Fruit fly (Drosophila melanogaster): ENCODE data around the gene net.

The net gene

dm6 chr2L:71869-72751 lies 15.1 kb downstream of the net start:
- TF ChIP-seq CG14711 (tag; optimal IDR thresholded peaks at IDR 0.05) (no peak), CG1620 (GFP tag; optimal IDR thresholded peaks at IDR 0.05) (no peak), kay (GFP tag; ENCODE audit: borderline replicate concordance) (peak; percentile 90), cnc (optimal IDR thresholded peaks at IDR 0.05) (peak; percentile 65 to 67), CG12768 (GFP tag; optimal IDR thresholded peaks at IDR 0.05) (no peak), Mnt (GFP tag; optimal IDR thresholded peaks at IDR 0.05) (no peak), CG7045 (GFP tag; optimal IDR thresholded peaks at IDR 0.05) (no peak), CG33017 (tag; optimal IDR thresholded peaks at IDR 0.05) (peak; percentile 32), bab1 (GFP tag; optimal IDR thresholded peaks at IDR 0.05) (peak; percentile 43), ovo (GFP tag; optimal IDR thresholded peaks at IDR 0.05) (no peak), toe (GFP tag; optimal IDR thresholded peaks at IDR 0.05) (no peak), CG7101 (tag; optimal IDR thresholded peaks at IDR 0.05) (peak; percentile 5), Hr96 (GFP tag; optimal IDR thresholded peaks at IDR 0.05) (no peak), pad (GFP tag; optimal IDR thresholded peaks at IDR 0.05) (no peak)

dm6 chr2L:71457-71856 lies 15.7 kb downstream of the net start, which contains the start of gene galectin:
TSS of gene galectin (plus strand) at chr2L:71757.
- no peak for TF ChIP-seq tj (GFP tag; optimal IDR thresholded peaks at IDR 0.05)
- peak; percentile 9 for TF ChIP-seq cic (GFP tag; optimal IDR thresholded peaks at IDR 0.05)
- TF ChIP-seq kay (GFP tag; ENCODE audit: borderline replicate concordance) = peak; percentile 86
- TF ChIP-seq CG11617 (GFP tag; optimal IDR thresholded peaks at IDR 0.05) = no peak

- TF ChIP-seq Clk (GFP tag; optimal IDR thresholded peaks at IDR 0.05) = no peak
- no peak for TF ChIP-seq toe (GFP tag; optimal IDR thresholded peaks at IDR 0.05)
- peak; percentile 46 for TF ChIP-seq kay (GFP tag; ENCODE audit: borderline replicate concordance)
- TF ChIP-seq cnc (optimal IDR thresholded peaks at IDR 0.05) = no peak
- TF ChIP-seq cic (GFP tag; optimal IDR thresholded peaks at IDR 0.05) = no peak
- no peak for TF ChIP-seq CG5204 (GFP tag; optimal IDR thresholded peaks at IDR 0.05)
Measured at dm6 chr2L:69560-69959, 17.6 kb downstream of the net start.

- peak; percentile 45 for TF ChIP-seq kay (GFP tag; ENCODE audit: borderline replicate concordance)
- no peak for TF ChIP-seq CG1620 (GFP tag; optimal IDR thresholded peaks at IDR 0.05)
- peak; percentile 11 for TF ChIP-seq cic (GFP tag; optimal IDR thresholded peaks at IDR 0.05)
- no peak for TF ChIP-seq Clk (GFP tag; optimal IDR thresholded peaks at IDR 0.05)
- TF ChIP-seq Mnt (GFP tag; optimal IDR thresholded peaks at IDR 0.05) = no peak
Measured at dm6 chr2L:67279-67657, 19.9 kb downstream of the net start.

dm6 chr2L:66369-67278 lies 20.6 kb downstream of the net start, which contains the start of gene dbr:
TSS of gene dbr (plus strand) at chr2L:66482.
- no peak for TF ChIP-seq Clk (GFP tag; optimal IDR thresholded peaks at IDR 0.05)
- TF ChIP-seq CG1620 (GFP tag; optimal IDR thresholded peaks at IDR 0.05) = peak; percentile 19
- peak; percentile 30 for TF ChIP-seq Mnt (GFP tag; optimal IDR thresholded peaks at IDR 0.05)
- TF ChIP-seq CG12768 (GFP tag; optimal IDR thresholded peaks at IDR 0.05) = peak; percentile 37
- TF ChIP-seq Hr96 (GFP tag; optimal IDR thresholded peaks at IDR 0.05) = no peak
- peak; percentile 22 for TF ChIP-seq CG7101 (tag; optimal IDR thresholded peaks at IDR 0.05)
- peak; percentile 29 for TF ChIP-seq CG7045 (GFP tag; optimal IDR thresholded peaks at IDR 0.05)
- TF ChIP-seq cnc (optimal IDR thresholded peaks at IDR 0.05) = no peak
- no peak for TF ChIP-seq Crg-1 (GFP tag; optimal IDR thresholded peaks at IDR 0.05)
- TF ChIP-seq toe (GFP tag; optimal IDR thresholded peaks at IDR 0.05) = no peak
- peak; percentile 71 for TF ChIP-seq cic (GFP tag; optimal IDR thresholded peaks at IDR 0.05)
- TF ChIP-seq CG11617 (GFP tag; optimal IDR thresholded peaks at IDR 0.05) = peak; percentile 68
- TF ChIP-seq CG14711 (tag; optimal IDR thresholded peaks at IDR 0.05) = no peak
- no peak for TF ChIP-seq bab1 (GFP tag; optimal IDR thresholded peaks at IDR 0.05)
- TF ChIP-seq tj (GFP tag; optimal IDR thresholded peaks at IDR 0.05) = peak; percentile 70
- peak; percentile 37 for TF ChIP-seq kay (GFP tag; ENCODE audit: borderline replicate concordance)
- TF ChIP-seq CG33017 (tag; optimal IDR thresholded peaks at IDR 0.05) = no peak
- TF ChIP-seq CG5204 (GFP tag; optimal IDR thresholded peaks at IDR 0.05) = no peak
- peak; percentile 19 for TF ChIP-seq ovo (GFP tag; optimal IDR thresholded peaks at IDR 0.05)
- peak; percentile 44 for TF ChIP-seq pad (GFP tag; optimal IDR thresholded peaks at IDR 0.05)

dm6 chr2L:65354-65949 lies 21.7 kb downstream of the net start, which contains the start of gene Cda5:
TSS of gene Cda5 (minus strand) at chr2L:65404.
- TF ChIP-seq Clk (GFP tag; optimal IDR thresholded peaks at IDR 0.05) (no peak), CG11617 (GFP tag; optimal IDR thresholded peaks at IDR 0.05) (no peak), pad (GFP tag; optimal IDR thresholded peaks at IDR 0.05) (no peak), cic (GFP tag; optimal IDR thresholded peaks at IDR 0.05) (no peak), ovo (GFP tag; optimal IDR thresholded peaks at IDR 0.05) (no peak), CG1620 (GFP tag; optimal IDR thresholded peaks at IDR 0.05) (no peak), Crg-1 (GFP tag; optimal IDR thresholded peaks at IDR 0.05) (no peak), kay (GFP tag; ENCODE audit: borderline replicate concordance) (no peak), bab1 (GFP tag; optimal IDR thresholded peaks at IDR 0.05) (no peak), toe (GFP tag; optimal IDR thresholded peaks at IDR 0.05) (no peak), CG14711 (tag; optimal IDR thresholded peaks at IDR 0.05) (no peak), tj (GFP tag; optimal IDR thresholded peaks at IDR 0.05) (no peak), CG7101 (tag; optimal IDR thresholded peaks at IDR 0.05) (no peak), Hr96 (GFP tag; optimal IDR thresholded peaks at IDR 0.05) (no peak)

Data from whole organism, adult.